Worm (Caenorhabditis elegans) whole organism, L4 larva: Measurements from ENCODE around the gene C16B8.3.

Source experiments
- F26F4.8 ChIP-seq: fragments of 200-800 bp; sonication (Bioruptor generic); conservative IDR thresholded peaks from 2 replicates; pipeline ENCODE4 v1.3.6; 2022; ENCODE audit warnings: missing genetic modification characterization, missing compliant biosample characterization
- F37D6.2 ChIP-seq: sonication (generic microtip); optimal IDR thresholded peaks from 2 replicates; lab custom pipeline; 2016; ENCODE audit warnings: mild to moderate bottlenecking, missing genetic modification characterization, missing compliant biosample characterization
- F44E2.7 ChIP-seq: fragments of 200-800 bp; sonication (Bioruptor generic); IDR thresholded peaks from 2 replicates; pipeline ENCODE4 v2.1.2; 2022; ENCODE audit warnings: missing genetic modification characterization, missing compliant biosample characterization
- F49E8.2 ChIP-seq: sonication (generic microtip); optimal IDR thresholded peaks from 2 replicates; lab custom pipeline; 2016; ENCODE audit warnings: missing compliant biosample characterization, mild to moderate bottlenecking, missing genetic modification characterization, borderline replicate concordance
- R02D3.7 ChIP-seq: fragments of 150-350 bp; sonication (generic microtip); optimal IDR thresholded peaks from 3 replicates; lab custom pipeline; 2014; ENCODE audit warnings: missing biosample characterization, missing genetic modification characterization
- T20F7.1 ChIP-seq: fragments of 200-800 bp; sonication (Bioruptor generic); optimal IDR thresholded peaks from 2 replicates; lab custom pipeline; 2018; ENCODE audit warnings: mild to moderate bottlenecking, missing genetic modification characterization, missing compliant biosample characterization
- T26A8.4 ChIP-seq: fragments of 200-800 bp; sonication (Bioruptor generic); IDR thresholded peaks from 2 replicates; pipeline ENCODE4 v1.3.6; 2022; ENCODE audit warnings: missing genetic modification characterization, missing compliant biosample characterization
- Y105C5A.15 ChIP-seq: fragments of 200-800 bp; sonication (Bioruptor generic); IDR thresholded peaks from 2 replicates; pipeline ENCODE4 v1.3.6; 2022; ENCODE audit warnings: missing genetic modification characterization, missing compliant biosample characterization
- Y75B8A.6 ChIP-seq: fragments of 200-800 bp; sonication (Bioruptor generic); IDR thresholded peaks from 2 replicates; pipeline ENCODE4 v1.3.6; 2022; ENCODE audit warnings: missing genetic modification reagents, missing genetic modification characterization, missing compliant biosample characterization
- ZK546.5 ChIP-seq, 2 experiments: sonication (generic microtip); optimal IDR thresholded peaks; 2 replicates each; lab custom pipeline; 2017; ENCODE audit warnings: missing biosample characterization in 2 of 2, missing genetic modification characterization in 2 of 2
- ama-1 ChIP-seq: fragments of 150-350 bp; optimal IDR thresholded peaks from 2 replicates; lab custom pipeline; 2014; ENCODE audit warnings: inconsistent platforms, mixed read lengths
- arid-1 ChIP-seq: fragments of 200-800 bp; sonication (Bioruptor generic); conservative IDR thresholded peaks from 2 replicates; pipeline ENCODE4 v1.3.6; 2022; ENCODE audit warnings: missing genetic modification reagents, missing genetic modification characterization, missing compliant biosample characterization
- ceh-44 ChIP-seq: fragments of 200-800 bp; sonication (Bioruptor generic); IDR thresholded peaks from 2 replicates; pipeline ENCODE4 v1.3.6; 2022; ENCODE audit warnings: missing genetic modification reagents, missing genetic modification characterization, missing compliant biosample characterization
- ceh-82 ChIP-seq: sonication (generic microtip); optimal IDR thresholded peaks from 2 replicates; lab custom pipeline; 2017; ENCODE audit warnings: missing biosample characterization, missing genetic modification characterization
- ctbp-1 ChIP-seq: fragments of 200-800 bp; sonication (Bioruptor generic); IDR thresholded peaks from 2 replicates; pipeline ENCODE4 v1.3.6; 2022; ENCODE audit warnings: missing genetic modification reagents, missing genetic modification characterization, missing compliant biosample characterization
- daf-16 ChIP-seq, 3 experiments: sonication (generic microtip); optimal IDR thresholded peaks; 2 replicates each; lab custom pipeline; 2016 to 2017; ENCODE audit warnings: missing genetic modification characterization in 3 of 3, missing genetic modification reagents in 3 of 3, mild to moderate bottlenecking in 2 of 3, missing compliant biosample characterization in 2 of 3, missing biosample characterization in 1 of 3, moderate library complexity in 1 of 3
- dmd-6 ChIP-seq: fragments of 200-800 bp; sonication (Bioruptor generic); IDR thresholded peaks from 2 replicates; pipeline ENCODE4 v1.3.6; 2022; ENCODE audit warnings: missing genetic modification reagents, missing genetic modification characterization, missing compliant biosample characterization
- dmd-9 ChIP-seq: fragments of 200-800 bp; sonication (Bioruptor generic); IDR thresholded peaks from 2 replicates; pipeline ENCODE4 v1.3.6; 2022; ENCODE audit warnings: missing genetic modification reagents, missing genetic modification characterization, missing compliant biosample characterization
- dpl-1 ChIP-seq: fragments of 150-350 bp; optimal IDR thresholded peaks from 2 replicates; lab custom pipeline; 2014; ENCODE audit warnings: missing biosample characterization, missing genetic modification reagents, missing genetic modification characterization
- duxl-1 ChIP-seq: sonication (generic microtip); optimal IDR thresholded peaks from 2 replicates; lab custom pipeline; 2016; ENCODE audit warnings: mild to moderate bottlenecking, missing genetic modification characterization, moderate library complexity, missing compliant biosample characterization; ENCODE audit not compliant: poor library complexity
- dve-1 ChIP-seq: sonication (generic microtip); optimal IDR thresholded peaks from 2 replicates; lab custom pipeline; 2017; ENCODE audit warnings: antibody characterized with exemption, mild to moderate bottlenecking, missing genetic modification characterization, missing compliant biosample characterization; ENCODE audit not compliant: insufficient read depth
- fos-1 ChIP-seq: fragments of 150-350 bp; optimal IDR thresholded peaks from 2 replicates; lab custom pipeline; 2014; ENCODE audit warnings: missing biosample characterization, missing genetic modification characterization
- hif-1 ChIP-seq, 2 experiments: sonication (generic microtip); optimal IDR thresholded peaks; 2 replicates each; lab custom pipeline; 2016 to 2017; ENCODE audit warnings: missing compliant biosample characterization in 2 of 2, missing genetic modification characterization in 2 of 2, missing genetic modification reagents in 2 of 2, missing genotype in 2 of 2, mild to moderate bottlenecking in 1 of 2
- jun-1 ChIP-seq: fragments of 150-350 bp; optimal IDR thresholded peaks from 2 replicates; lab custom pipeline; 2014; ENCODE audit warnings: missing biosample characterization, missing genetic modification reagents, missing genetic modification characterization
- lim-7 ChIP-seq: fragments of 200-800 bp; sonication (Bioruptor generic); IDR thresholded peaks from 2 replicates; pipeline ENCODE4 v1.3.6; 2022; ENCODE audit warnings: missing genetic modification characterization, missing compliant biosample characterization
- lin-13 ChIP-seq: fragments of 150-350 bp; optimal IDR thresholded peaks from 2 replicates; lab custom pipeline; 2014; ENCODE audit warnings: missing biosample characterization, missing genetic modification reagents, missing genetic modification characterization
- lin-15B ChIP-seq: fragments of 150-350 bp; sonication (generic microtip); optimal IDR thresholded peaks from 3 replicates; lab custom pipeline; 2014; ENCODE audit warnings: missing biosample characterization, missing genetic modification characterization
- madf-5 ChIP-seq, 2 experiments: fragments of 200-800 bp; sonication (Bioruptor generic); IDR thresholded peaks; 2 replicates each; pipeline ENCODE4 v1.3.6; 2022; ENCODE audit warnings: missing compliant biosample characterization in 2 of 2, missing genetic modification characterization in 2 of 2
- mdl-1 ChIP-seq, 2 experiments: fragments of 150-350 bp in 1 of 2; sonication (generic microtip) in 1 of 2; optimal IDR thresholded peaks; 2 replicates each; lab custom pipeline; 2014 to 2017; ENCODE audit warnings: missing biosample characterization in 2 of 2, missing genetic modification characterization in 2 of 2
- mdt-29 ChIP-seq: fragments of 200-800 bp; sonication (Bioruptor generic); IDR thresholded peaks from 2 replicates; pipeline ENCODE4 v1.3.6; 2022; ENCODE audit warnings: missing genetic modification reagents, missing genetic modification characterization, missing compliant biosample characterization
- mep-1 ChIP-seq: fragments of 150-350 bp; sonication (generic microtip); optimal IDR thresholded peaks from 3 replicates; lab custom pipeline; 2014; ENCODE audit warnings: missing biosample characterization, missing genetic modification characterization
- nhr-11 ChIP-seq: fragments of 150-350 bp; optimal IDR thresholded peaks from 2 replicates; lab custom pipeline; 2014; ENCODE audit warnings: missing biosample characterization, missing genetic modification characterization
- nhr-111 ChIP-seq: fragments of 200-800 bp; sonication (Bioruptor generic); optimal IDR thresholded peaks from 2 replicates; lab custom pipeline; 2018; ENCODE audit warnings: mild to moderate bottlenecking, missing genetic modification characterization, missing compliant biosample characterization
- nhr-41 ChIP-seq: fragments of 200-800 bp; sonication (Bioruptor generic); IDR thresholded peaks from 2 replicates; pipeline ENCODE4 v1.3.6; 2022; ENCODE audit warnings: missing genetic modification reagents, missing genetic modification characterization, missing compliant biosample characterization
- nhr-42 ChIP-seq: fragments of 200-800 bp; sonication (Bioruptor generic); IDR thresholded peaks from 2 replicates; pipeline ENCODE4 v1.3.6; 2022; ENCODE audit warnings: missing genetic modification characterization, missing compliant biosample characterization
- nhr-48 ChIP-seq: sonication (generic microtip); optimal IDR thresholded peaks from 2 replicates; lab custom pipeline; 2016; ENCODE audit warnings: mild to moderate bottlenecking, missing genetic modification characterization, missing compliant biosample characterization
- nhr-76 ChIP-seq: fragments of 150-350 bp; optimal IDR thresholded peaks from 2 replicates; lab custom pipeline; 2014; ENCODE audit warnings: missing biosample characterization, missing genetic modification characterization
- sdz-12 ChIP-seq: fragments of 200-800 bp; sonication (Bioruptor generic); optimal IDR thresholded peaks from 2 replicates; lab custom pipeline; 2018; ENCODE audit warnings: mild to moderate bottlenecking, missing genetic modification characterization, missing compliant biosample characterization
- set-16 ChIP-seq: fragments of 200-800 bp; sonication (Bioruptor generic); IDR thresholded peaks from 2 replicates; pipeline ENCODE4 v1.3.6; 2022; ENCODE audit warnings: missing genetic modification reagents, missing genetic modification characterization, missing compliant biosample characterization
- snpc-1.2 ChIP-seq: fragments of 200-800 bp; sonication (Bioruptor generic); IDR thresholded peaks from 2 replicates; pipeline ENCODE4 v1.3.6; 2022; ENCODE audit warnings: missing genetic modification reagents, missing genetic modification characterization, missing compliant biosample characterization
- snpc-4 ChIP-seq: fragments of 150-350 bp; optimal IDR thresholded peaks from 2 replicates; lab custom pipeline; 2014; ENCODE audit warnings: missing biosample characterization, missing genetic modification characterization
- spr-1 ChIP-seq: sonication (generic microtip); optimal IDR thresholded peaks from 2 replicates; lab custom pipeline; 2016; ENCODE audit warnings: mild to moderate bottlenecking, missing genetic modification characterization, missing compliant biosample characterization
- spr-3 ChIP-seq: fragments of 200-800 bp; sonication (Bioruptor generic); optimal IDR thresholded peaks from 2 replicates; lab custom pipeline; 2018; ENCODE audit warnings: mild to moderate bottlenecking, missing genetic modification characterization, missing compliant biosample characterization
- unc-39 ChIP-seq: sonication (generic microtip); optimal IDR thresholded peaks from 2 replicates; lab custom pipeline; 2017; ENCODE audit warnings: missing biosample characterization, missing genetic modification characterization
- vab-7 ChIP-seq: fragments of 200-800 bp; sonication (Bioruptor generic); IDR thresholded peaks from 2 replicates; pipeline ENCODE4 v1.3.6; 2022; ENCODE audit warnings: missing genetic modification reagents, missing genetic modification characterization, missing compliant biosample characterization
- zag-1 ChIP-seq: fragments of 150-350 bp; optimal IDR thresholded peaks from 2 replicates; lab custom pipeline; 2014; ENCODE audit warnings: missing biosample characterization, missing genetic modification characterization
- zfp-3 ChIP-seq: fragments of 200-800 bp; sonication (Bioruptor generic); conservative IDR thresholded peaks from 2 replicates; pipeline ENCODE4 v1.3.6; 2022; ENCODE audit warnings: missing genetic modification reagents, missing genetic modification characterization, missing compliant biosample characterization
- zip-11 ChIP-seq: fragments of 200-800 bp; sonication (Bioruptor generic); IDR thresholded peaks from 2 replicates; pipeline ENCODE4 v1.3.6; 2022; ENCODE audit warnings: missing genetic modification characterization, missing compliant biosample characterization

The C16B8.3 gene

ce11 chrX:3969980-3970403 lies 1.6 kb upstream of the C16B8.3 start (continued):
- TF ChIP-seq spr-1 (tag; lab: Kevin White, UChicago) (peak; percentile 39), T20F7.1 (GFP tag; lab: Kevin White, UChicago) (peak; percentile 15), dve-1 (tag; lab: Kevin White, UChicago) (peak; percentile 76), ceh-82 (tag; lab: Kevin White, UChicago) (no peak), lin-15B (tag; lab: Kevin White, UChicago) (no peak), nhr-48 (tag; lab: Kevin White, UChicago) (peak; percentile 66), F26F4.8 (GFP tag; lab: Robert Waterston, UW) (0 out of 2 replicates have a peak, but pooled peaks have one; percentile 68), R02D3.7 (tag; lab: Kevin White, UChicago) (no peak), mep-1 (peak; percentile 88), F44E2.7 (GFP tag; lab: Robert Waterston, UW) (peak; percentile 88; the same call in 1 of the 2 replicates), snpc-4 (tag; lab: Kevin White, UChicago) (no peak), madf-5 (GFP tag; IDR thresholded peaks at IDR 0.05; lab: Robert Waterston, UW) (peak; percentile 85 to 91), zfp-3 (peak; percentile 78; the same call in 1 of the 2 replicates), ama-1 (no peak), fos-1 (tag; lab: Kevin White, UChicago) (no peak), nhr-11 (tag; lab: Kevin White, UChicago) (peak; percentile 72)

ce11 chrX:3969353-3969752 lies 919 bp upstream of the C16B8.3 start:
- peak; percentile 73; the same call in 1 of the 2 replicates for TF ChIP-seq F44E2.7 (GFP tag; lab: Robert Waterston, UW)
- TF ChIP-seq sdz-12 (GFP tag; lab: Kevin White, UChicago) = peak; percentile 33
- no peak for TF ChIP-seq ZK546.5 (tag; optimal IDR thresholded peaks at IDR 0.05; lab: Kevin White, UChicago)
- TF ChIP-seq dve-1 (tag; lab: Kevin White, UChicago) = peak; percentile 54
- 0 out of 2 replicates have a peak, but pooled peaks have one; percentile 14 for TF ChIP-seq zip-11 (GFP tag; lab: Robert Waterston, UW)
- TF ChIP-seq nhr-76 (tag; lab: Kevin White, UChicago) = no peak
- TF ChIP-seq unc-39 = no peak
- TF ChIP-seq ceh-44 (GFP tag; lab: Robert Waterston, UW) = no peak
- TF ChIP-seq jun-1 = no peak
- peak; percentile 32 for TF ChIP-seq duxl-1 (tag; lab: Kevin White, UChicago)
- no peak for TF ChIP-seq F37D6.2 (tag; lab: Kevin White, UChicago)
- peak; percentile 27; the same call in 1 of the 2 replicates for TF ChIP-seq nhr-41
- peak; percentile 29 for TF ChIP-seq dmd-6 (GFP tag; lab: Robert Waterston, UW)
- no peak for TF ChIP-seq nhr-111 (GFP tag; lab: Kevin White, UChicago)
- peak; percentile 77; the same call in 1 of the 2 replicates for TF ChIP-seq Y105C5A.15 (GFP tag; lab: Robert Waterston, UW)
- TF ChIP-seq dpl-1 = no peak
- no peak for TF ChIP-seq zag-1 (tag; lab: Kevin White, UChicago)
- TF ChIP-seq nhr-48 (tag; lab: Kevin White, UChicago) = no peak
- peak; percentile 59; the same call in 1 of the 2 replicates for TF ChIP-seq arid-1 (GFP tag; lab: Robert Waterston, UW)
- peak in 1 of 2 experiments; percentile 24 for TF ChIP-seq daf-16 (GFP tag; optimal IDR thresholded peaks at IDR 0.05; lab: Kevin White, UChicago)
- peak; percentile 13 for TF ChIP-seq daf-16 (tag; optimal IDR thresholded peaks at IDR 0.05; lab: Kevin White, UChicago)
- TF ChIP-seq mdt-29 = peak; percentile 18; the same call in 1 of the 2 replicates
- peak; percentile 43 for TF ChIP-seq lin-13 (GFP tag; lab: Kevin White, UChicago)
- TF ChIP-seq ctbp-1 (GFP tag; lab: Robert Waterston, UW) = peak; percentile 54; the same call in 1 of the 2 replicates
- TF ChIP-seq set-16 = no peak
- peak; percentile 81 for TF ChIP-seq Y75B8A.6
- TF ChIP-seq spr-3 (GFP tag; lab: Kevin White, UChicago) = no peak
- peak; percentile 82 for TF ChIP-seq snpc-1.2
- peak; percentile 82 for TF ChIP-seq lim-7 (GFP tag; lab: Robert Waterston, UW)
- no peak for TF ChIP-seq F49E8.2 (tag; lab: Kevin White, UChicago)
- no peak for TF ChIP-seq mdl-1 (tag; optimal IDR thresholded peaks at IDR 0.05; lab: Kevin White, UChicago)
- peak; percentile 67; the same call in 1 of the 2 replicates for TF ChIP-seq dmd-9 (GFP tag; lab: Robert Waterston, UW)
- peak; percentile 64 for TF ChIP-seq nhr-42 (GFP tag; lab: Robert Waterston, UW)
- no peak for TF ChIP-seq hif-1 (tag; optimal IDR thresholded peaks at IDR 0.05; lab: Kevin White, UChicago)
- peak; percentile 41; the same call in 1 of the 2 replicates for TF ChIP-seq vab-7 (GFP tag; lab: Robert Waterston, UW)
- TF ChIP-seq T26A8.4 (GFP tag; lab: Robert Waterston, UW) = peak; percentile 18
- no peak for TF ChIP-seq snpc-4 (tag; lab: Kevin White, UChicago)
